Worm (Caenorhabditis elegans): ENCODE data around the gene hrg-10.

The hrg-10 gene

ce11 chrV:18957267-18957843, at the start of gene hrg-10:
hrg-10 (minus strand) TSS chrV:18957317.
- peak; percentile 45 for TF ChIP-seq pha-4 (tag; optimal IDR thresholded peaks at IDR 0.05)
- TF ChIP-seq skn-1 (tag; optimal IDR thresholded peaks at IDR 0.05): peak; percentile 63
- peak; percentile 53 for TF ChIP-seq pqm-1 (tag; optimal IDR thresholded peaks at IDR 0.05)
- peak; percentile 76 for TF ChIP-seq elt-2 (tag; optimal IDR thresholded peaks at IDR 0.05)
- no peak for TF ChIP-seq fos-1 (tag; optimal IDR thresholded peaks at IDR 0.05)
- TF ChIP-seq nhr-77 (tag; optimal IDR thresholded peaks at IDR 0.05): no peak
- no peak for TF ChIP-seq ceh-9 (tag; optimal IDR thresholded peaks at IDR 0.05)

ce11 chrV:19001656-19002055, 44.5 kb upstream of the hrg-10 start, which contains the start of gene Y39B6A.33:
Y39B6A.33 (plus strand) TSS chrV:19001956.
- TF ChIP-seq lin-15B (tag; optimal IDR thresholded peaks at IDR 0.05) (no peak), eor-1 (tag; optimal IDR thresholded peaks at IDR 0.05) (no peak), mml-1 (tag; optimal IDR thresholded peaks at IDR 0.05) (no peak), elt-1 (tag; optimal IDR thresholded peaks at IDR 0.05) (no peak), nhr-77 (tag; optimal IDR thresholded peaks at IDR 0.05) (no peak), unc-39 (tag; optimal IDR thresholded peaks at IDR 0.05) (no peak), unc-62 (GFP tag; optimal IDR thresholded peaks at IDR 0.05) (no peak)

ce11 chrV:19001016-19001415, 43.9 kb upstream of the hrg-10 start, which contains the start of gene Y39B6A.34:
Y39B6A.34 (plus strand) TSS chrV:19001018.
- TF ChIP-seq nfya-1 (tag; optimal IDR thresholded peaks at IDR 0.05; ENCODE audit: insufficient read depth) (no peak), elt-1 (tag; optimal IDR thresholded peaks at IDR 0.05) (no peak), pha-4 (tag; optimal IDR thresholded peaks at IDR 0.05) (peak; percentile 46), egl-5 (tag; optimal IDR thresholded peaks at IDR 0.05) (no peak), unc-39 (tag; optimal IDR thresholded peaks at IDR 0.05) (no peak), hmg-11 (tag; optimal IDR thresholded peaks at IDR 0.05) (peak; percentile 50), fkh-2 (tag; optimal IDR thresholded peaks at IDR 0.05) (no peak), tbx-2 (tag; optimal IDR thresholded peaks at IDR 0.05) (no peak), lin-15B (tag; optimal IDR thresholded peaks at IDR 0.05) (peak; percentile 10), pqm-1 (tag; optimal IDR thresholded peaks at IDR 0.05) (no peak), nhr-237 (tag; optimal IDR thresholded peaks at IDR 0.05) (no peak), elt-3 (tag; optimal IDR thresholded peaks at IDR 0.05) (no peak), ztf-11 (tag; optimal IDR thresholded peaks at IDR 0.05) (no peak), ztf-4 (tag; optimal IDR thresholded peaks at IDR 0.05) (no peak), unc-62 (GFP tag; optimal IDR thresholded peaks at IDR 0.05) (no peak), nhr-23 (tag; optimal IDR thresholded peaks at IDR 0.05) (no peak), nhr-28 (tag; optimal IDR thresholded peaks at IDR 0.05) (no peak), mml-1 (tag; optimal IDR thresholded peaks at IDR 0.05) (no peak), ceh-16 (tag; optimal IDR thresholded peaks at IDR 0.05) (no peak), daf-12 (tag; optimal IDR thresholded peaks at IDR 0.05) (no peak), nhr-11 (tag; optimal IDR thresholded peaks at IDR 0.05) (no peak), lsy-12 (tag; optimal IDR thresholded peaks at IDR 0.05) (no peak), ama-1 (optimal IDR thresholded peaks at IDR 0.05) (peak; percentile 39), skn-1 (tag; optimal IDR thresholded peaks at IDR 0.05) (no peak)

- TF ChIP-seq sea-2 (GFP tag; optimal IDR thresholded peaks at IDR 0.05) (no peak), ceh-82 (tag; optimal IDR thresholded peaks at IDR 0.05) (no peak), nhr-23 (tag; optimal IDR thresholded peaks at IDR 0.05) (no peak), ZK546.5 (tag; optimal IDR thresholded peaks at IDR 0.05) (no peak), nhr-76 (tag; optimal IDR thresholded peaks at IDR 0.05) (no peak), tbx-2 (tag; optimal IDR thresholded peaks at IDR 0.05) (no peak), pha-4 (tag; optimal IDR thresholded peaks at IDR 0.05) (no peak), nhr-12 (tag; optimal IDR thresholded peaks at IDR 0.05) (no peak), nhr-77 (tag; optimal IDR thresholded peaks at IDR 0.05) (no peak), ceh-16 (tag; optimal IDR thresholded peaks at IDR 0.05) (no peak), elt-3 (tag; optimal IDR thresholded peaks at IDR 0.05) (no peak), nhr-67 (tag; optimal IDR thresholded peaks at IDR 0.05) (no peak), fkh-2 (tag; optimal IDR thresholded peaks at IDR 0.05) (no peak), pqm-1 (tag; optimal IDR thresholded peaks at IDR 0.05) (no peak)
These were observed 43.4 kb upstream of the hrg-10 start for ce11 chrV:19000542-19000941.

ce11 chrV:18998045-18998444, 40.9 kb upstream of the hrg-10 start, which contains the start of gene tgt-2:
tgt-2 (plus strand) TSS chrV:18998345.
- TF ChIP-seq pqm-1 (tag; optimal IDR thresholded peaks at IDR 0.05): no peak
- TF ChIP-seq nfya-1 (tag; optimal IDR thresholded peaks at IDR 0.05; ENCODE audit: insufficient read depth): no peak
- TF ChIP-seq nhr-76 (tag; optimal IDR thresholded peaks at IDR 0.05): no peak
- TF ChIP-seq lin-15B (tag; optimal IDR thresholded peaks at IDR 0.05): no peak
- TF ChIP-seq tbx-2 (tag; optimal IDR thresholded peaks at IDR 0.05): no peak
- TF ChIP-seq elt-2 (tag; optimal IDR thresholded peaks at IDR 0.05): no peak
- TF ChIP-seq elt-3 (tag; optimal IDR thresholded peaks at IDR 0.05): no peak
- no peak for TF ChIP-seq ceh-28 (tag; optimal IDR thresholded peaks at IDR 0.05)
- no peak for TF ChIP-seq nhr-23 (tag; optimal IDR thresholded peaks at IDR 0.05)

Data from whole organism, L3 larva.